Fruit fly (Drosophila melanogaster) whole organism, embryonic: ENCODE data around the gene CG6654.
A peak's percentile ranks its signal among the peaks of the same experiment; 100 is the strongest.

Source experiments
- Ada2b ChIP-seq: fragments of 200-800 bp; sonication (Bioruptor generic); IDR thresholded peaks from 2 replicates; pipeline ENCODE4 v1.3.6; 2022; ENCODE audit warnings: missing biosample characterization, missing genetic modification characterization
- Atf-2 ChIP-seq: fragments of 200-800 bp; sonication (Bioruptor generic); optimal IDR thresholded peaks from 2 replicates; lab custom pipeline; 2016; ENCODE audit warnings: missing biosample characterization, missing genetic modification characterization
- CG10209 ChIP-seq: fragments of 200-800 bp; sonication (Bioruptor generic); optimal IDR thresholded peaks from 3 replicates; lab custom pipeline; 2017; ENCODE audit warnings: missing biosample characterization, mild to moderate bottlenecking, missing genetic modification characterization, missing genetic modification reagents
- CG10543 ChIP-seq: fragments of 200-800 bp; sonication (Bioruptor generic); optimal IDR thresholded peaks from 3 replicates; lab custom pipeline; 2017; ENCODE audit warnings: missing biosample characterization, mild to moderate bottlenecking, missing genetic modification characterization, moderate library complexity
- CG11723 ChIP-seq: fragments of 200-800 bp; sonication (Bioruptor generic); optimal IDR thresholded peaks from 2 replicates; lab custom pipeline; 2017; ENCODE audit warnings: missing biosample characterization, mild to moderate bottlenecking, missing genetic modification characterization
- CG12104 ChIP-seq: fragments of 200-800 bp; sonication (Bioruptor generic); optimal IDR thresholded peaks from 3 replicates; lab custom pipeline; 2016; ENCODE audit warnings: missing biosample characterization, missing genetic modification characterization
- CG12155 ChIP-seq: fragments of 200-800 bp; sonication (Bioruptor generic); optimal IDR thresholded peaks from 3 replicates; lab custom pipeline; 2016; ENCODE audit warnings: missing biosample characterization, missing genetic modification characterization
- CG12219 ChIP-seq: fragments of 200-800 bp; sonication (Bioruptor generic); optimal IDR thresholded peaks from 3 replicates; lab custom pipeline; 2018; ENCODE audit warnings: missing biosample characterization, mild to moderate bottlenecking, missing genetic modification characterization
- CG12299 ChIP-seq: fragments of 200-800 bp; sonication (Bioruptor generic); optimal IDR thresholded peaks from 2 replicates; lab custom pipeline; 2018; ENCODE audit warnings: missing biosample characterization, mild to moderate bottlenecking, missing genetic modification characterization
- CG12744 ChIP-seq: fragments of 200-800 bp; sonication (Bioruptor generic); optimal IDR thresholded peaks from 2 replicates; lab custom pipeline; 2016; ENCODE audit warnings: missing biosample characterization, missing genetic modification characterization
- CG12769 ChIP-seq: fragments of 200-800 bp; sonication (Bioruptor generic); optimal IDR thresholded peaks from 2 replicates; lab custom pipeline; 2019; ENCODE audit warnings: missing biosample characterization, mild to moderate bottlenecking, missing genetic modification characterization, moderate library complexity
- CG13123 ChIP-seq: fragments of 200-800 bp; sonication (Bioruptor generic); optimal IDR thresholded peaks from 2 replicates; lab custom pipeline; 2016; ENCODE audit warnings: missing biosample characterization, missing genetic modification characterization
- CG13624 ChIP-seq: fragments of 200-800 bp; sonication (Bioruptor generic); optimal IDR thresholded peaks from 2 replicates; lab custom pipeline; 2016; ENCODE audit warnings: missing biosample characterization, missing genetic modification characterization
- CG14014 ChIP-seq: fragments of 200-800 bp; sonication (Bioruptor generic); IDR thresholded peaks from 2 replicates; pipeline ENCODE4 v1.3.6; 2022; ENCODE audit warnings: missing biosample characterization, missing genetic modification characterization
- CG2199 ChIP-seq: fragments of 200-800 bp; sonication (Bioruptor generic); IDR thresholded peaks from 3 replicates; pipeline ENCODE4 v1.3.6; 2022; ENCODE audit warnings: missing biosample characterization, missing genetic modification characterization
- CG31365 ChIP-seq: fragments of 200-800 bp; sonication (Bioruptor generic); optimal IDR thresholded peaks from 2 replicates; lab custom pipeline; 2018; ENCODE audit warnings: missing biosample characterization, mild to moderate bottlenecking, missing genetic modification characterization
- CG4360 ChIP-seq: fragments of 200-800 bp; sonication (Bioruptor generic); IDR thresholded peaks from 2 replicates; pipeline ENCODE4 v1.3.6; 2022; ENCODE audit warnings: missing biosample characterization, missing genetic modification characterization
- CG4730 ChIP-seq: fragments of 200-800 bp; sonication (Bioruptor generic); IDR thresholded peaks from 2 replicates; pipeline ENCODE4 v1.3.6; 2022; ENCODE audit warnings: missing biosample characterization, missing genetic modification characterization
- CG4854 ChIP-seq: fragments of 200-800 bp; sonication (Bioruptor generic); optimal IDR thresholded peaks from 2 replicates; lab custom pipeline; 2016; ENCODE audit warnings: missing biosample characterization, missing genetic modification characterization, inconsistent platforms
- CG6689 ChIP-seq: fragments of 200-800 bp; sonication (Bioruptor generic); IDR thresholded peaks from 2 replicates; pipeline ENCODE4 v1.3.6; 2022; ENCODE audit warnings: missing biosample characterization, missing genetic modification characterization
- CG7556 ChIP-seq: fragments of 200-800 bp; sonication (Bioruptor generic); optimal IDR thresholded peaks from 2 replicates; lab custom pipeline; 2017; ENCODE audit warnings: missing biosample characterization, mild to moderate bottlenecking, missing genetic modification characterization
- CG7963 ChIP-seq: fragments of 200-800 bp; sonication (Bioruptor generic); IDR thresholded peaks from 3 replicates; pipeline ENCODE4 v1.3.6; 2022; ENCODE audit warnings: missing biosample characterization, missing genetic modification characterization; ENCODE audit not compliant: partially characterized antibody
- CG8478 ChIP-seq: fragments of >200 bp; optimal IDR thresholded peaks from 2 replicates; lab custom pipeline; 2018
- Doc2 ChIP-seq: fragments of 200-800 bp; sonication (Bioruptor generic); IDR thresholded peaks from 2 replicates; pipeline ENCODE4 v1.3.6; 2022; ENCODE audit warnings: missing biosample characterization, missing genetic modification characterization
- Fer2 ChIP-seq: fragments of 200-800 bp; sonication (Bioruptor generic); optimal IDR thresholded peaks from 2 replicates; lab custom pipeline; 2018; ENCODE audit warnings: missing biosample characterization, mild to moderate bottlenecking, missing genetic modification characterization, moderate library complexity
- HLH3B ChIP-seq: fragments of 200-800 bp; sonication (Bioruptor generic); IDR thresholded peaks from 2 replicates; pipeline ENCODE4 v1.3.6; 2022; ENCODE audit warnings: missing biosample characterization, missing genetic modification characterization
- Hey ChIP-seq: fragments of 200-800 bp; sonication (Bioruptor generic); optimal IDR thresholded peaks from 3 replicates; lab custom pipeline; 2018; ENCODE audit warnings: missing biosample characterization, mild to moderate bottlenecking, missing genetic modification characterization
- Lpt ChIP-seq: fragments of >200 bp; optimal IDR thresholded peaks from 2 replicates; lab custom pipeline; 2018; ENCODE audit warnings: missing biosample characterization, missing genetic modification characterization
- MESR4 ChIP-seq: fragments of 200-800 bp; sonication (Bioruptor generic); optimal IDR thresholded peaks from 2 replicates; lab custom pipeline; 2018; ENCODE audit warnings: missing biosample characterization, mild to moderate bottlenecking, missing genetic modification characterization, moderate library complexity
- Oli ChIP-seq: fragments of 200-800 bp; sonication (Bioruptor generic); optimal IDR thresholded peaks from 2 replicates; lab custom pipeline; 2018; ENCODE audit warnings: missing biosample characterization, mild to moderate bottlenecking, missing genetic modification characterization, moderate library complexity
- Ravus ChIP-seq: fragments of 200-800 bp; sonication (Bioruptor generic); IDR thresholded peaks from 2 replicates; pipeline ENCODE4 v1.3.6; 2022; ENCODE audit warnings: missing biosample characterization, missing genetic modification characterization
- Sry-δ ChIP-seq: fragments of 200-800 bp; sonication (Bioruptor generic); optimal IDR thresholded peaks from 2 replicates; lab custom pipeline; 2016; ENCODE audit warnings: missing biosample characterization, missing genetic modification characterization
- aop ChIP-seq: fragments of 200-800 bp; sonication (Bioruptor generic); IDR thresholded peaks from 2 replicates; pipeline ENCODE4 v1.3.6; 2022; ENCODE audit warnings: missing biosample characterization, missing genetic modification characterization
- ash1 ChIP-seq: fragments of 200-800 bp; sonication (Bioruptor generic); optimal IDR thresholded peaks from 2 replicates; lab custom pipeline; 2018; ENCODE audit warnings: missing biosample characterization, mild to moderate bottlenecking, missing genetic modification characterization
- btn ChIP-seq: fragments of 200-800 bp; sonication (Bioruptor generic); optimal IDR thresholded peaks from 2 replicates; lab custom pipeline; 2016; ENCODE audit warnings: missing biosample characterization, missing genetic modification characterization
- dati ChIP-seq: fragments of 200-800 bp; sonication (Bioruptor generic); IDR thresholded peaks from 2 replicates; pipeline ENCODE4 v1.3.6; 2022; ENCODE audit warnings: missing biosample characterization, missing genetic modification characterization
- ems ChIP-seq: fragments of 200-800 bp; sonication (Bioruptor generic); optimal IDR thresholded peaks from 3 replicates; lab custom pipeline; 2016; ENCODE audit warnings: missing biosample characterization, missing genetic modification characterization
- fd3F ChIP-seq: fragments of 200-800 bp; sonication (Bioruptor generic); optimal IDR thresholded peaks from 2 replicates; lab custom pipeline; 2018; ENCODE audit warnings: missing biosample characterization, mild to moderate bottlenecking, missing genetic modification characterization, moderate library complexity
- jing ChIP-seq: fragments of 200-800 bp; sonication (Bioruptor generic); optimal IDR thresholded peaks from 2 replicates; lab custom pipeline; 2018; ENCODE audit warnings: missing biosample characterization, mild to moderate bottlenecking, missing genetic modification characterization
- ken ChIP-seq: fragments of 200-800 bp; sonication (Bioruptor generic); IDR thresholded peaks from 3 replicates; pipeline ENCODE4 v1.3.6; 2022; ENCODE audit warnings: missing biosample characterization, missing genetic modification characterization
- lola ChIP-seq, 3 experiments: fragments of >200 bp in 2 of 3; fragments of 200-800 bp in 1 of 3; sonication (Bioruptor generic) in 1 of 3; optimal IDR thresholded peaks; 2 replicates each; lab custom pipeline; 2017 to 2019; ENCODE audit warnings: missing biosample characterization in 3 of 3, missing genetic modification characterization in 3 of 3, mild to moderate bottlenecking in 1 of 3, moderate library complexity in 1 of 3
- nerfin-1 ChIP-seq: fragments of 200-800 bp; sonication (Bioruptor generic); optimal IDR thresholded peaks from 3 replicates; lab custom pipeline; 2019; ENCODE audit warnings: missing biosample characterization, mild to moderate bottlenecking, missing genetic modification characterization, moderate library complexity
- pros ChIP-seq: fragments of 200-800 bp; sonication (Bioruptor generic); optimal IDR thresholded peaks from 3 replicates; lab custom pipeline; 2019; ENCODE audit warnings: missing biosample characterization, mild to moderate bottlenecking, missing genetic modification characterization, moderate library complexity
- ranshi ChIP-seq: fragments of 200-800 bp; sonication (Bioruptor generic); IDR thresholded peaks from 2 replicates; pipeline ENCODE4 v1.3.6; 2022; ENCODE audit warnings: missing biosample characterization, missing genetic modification characterization
- sima ChIP-seq: fragments of 200-800 bp; sonication (Bioruptor generic); optimal IDR thresholded peaks from 2 replicates; lab custom pipeline; 2016; ENCODE audit warnings: missing biosample characterization, missing genetic modification characterization
- stc ChIP-seq: fragments of 200-800 bp; sonication (Bioruptor generic); IDR thresholded peaks from 2 replicates; pipeline ENCODE4 v1.3.6; 2022; ENCODE audit warnings: missing biosample characterization, missing genetic modification characterization
- tin ChIP-seq: fragments of 200-800 bp; sonication (Bioruptor generic); optimal IDR thresholded peaks from 3 replicates; lab custom pipeline; 2016; ENCODE audit warnings: missing biosample characterization, missing genetic modification characterization
- ttk ChIP-seq: fragments of 200-800 bp; sonication (Bioruptor generic); IDR thresholded peaks from 2 replicates; pipeline ENCODE4 v2.1.2; 2022; ENCODE audit warnings: missing biosample characterization, missing genetic modification characterization
- unc-4 ChIP-seq: fragments of 200-800 bp; sonication (Bioruptor generic); IDR thresholded peaks from 2 replicates; pipeline ENCODE4 v1.3.6; 2022; ENCODE audit warnings: missing biosample characterization, missing genetic modification characterization; ENCODE audit not compliant: partially characterized antibody
- unpg ChIP-seq: fragments of 200-800 bp; sonication (Bioruptor generic); optimal IDR thresholded peaks from 3 replicates; lab custom pipeline; 2018; ENCODE audit warnings: missing biosample characterization, mild to moderate bottlenecking, missing genetic modification characterization, moderate library complexity
- z ChIP-seq: fragments of 200-800 bp; sonication (Bioruptor generic); IDR thresholded peaks from 3 replicates; pipeline ENCODE4 v1.3.6; 2022; ENCODE audit warnings: missing biosample characterization, missing genetic modification characterization
- zen2 ChIP-seq: fragments of 200-800 bp; sonication (Bioruptor generic); IDR thresholded peaks from 3 replicates; pipeline ENCODE4 v1.3.6; 2022; ENCODE audit warnings: missing biosample characterization, missing genetic modification characterization; ENCODE audit not compliant: partially characterized antibody

The CG6654 gene

dm6 chr3R:15206273-15206672 lies 7.2 kb downstream of the CG6654 start, which contains the start of gene Spn88Ea (continued):
- TF ChIP-seq CG6689 (GFP tag; lab: Robert Waterston, UW) (0 out of 2 replicates have a peak, but pooled peaks have one; percentile 5), aop (GFP tag; lab: Robert Waterston, UW) (no peak), pros (GFP tag; lab: Kevin White, UChicago) (no peak), z (no peak), zen2 (GFP tag; lab: Robert Waterston, UW) (no peak), Ada2b (GFP tag; lab: Robert Waterston, UW) (no peak), sima (no peak), CG12104 (GFP tag; lab: Kevin White, UChicago) (no peak), lola (GFP tag; optimal IDR thresholded peaks at IDR 0.05; lab: Kevin White, UChicago) (no peak), CG13624 (GFP tag; lab: Kevin White, UChicago) (no peak), Sry-δ (GFP tag; lab: Kevin White, UChicago) (peak; percentile 28), CG4360 (GFP tag; lab: Robert Waterston, UW) (no peak), CG12769 (no peak), ttk (GFP tag; lab: Robert Waterston, UW) (no peak), tin (GFP tag; lab: Kevin White, UChicago) (no peak), CG11723 (no peak), CG12299 (no peak), CG31365 (no peak), CG10543 (GFP tag; lab: Kevin White, UChicago) (no peak), Fer2 (no peak), ems (GFP tag; lab: Kevin White, UChicago) (no peak), ash1 (GFP tag; lab: Kevin White, UChicago) (no peak), CG12744 (GFP tag; lab: Kevin White, UChicago) (no peak), MESR4 (GFP tag; lab: Kevin White, UChicago) (peak; percentile 18), CG7963 (GFP tag; lab: Robert Waterston, UW) (0 out of 3 replicates have a peak, but pooled peaks have one; percentile 47), unpg (GFP tag; lab: Kevin White, UChicago) (no peak), Hey (tag; lab: Kevin White, UChicago) (no peak), CG12155 (no peak), Ravus (no peak), Doc2 (no peak), CG14014 (GFP tag; lab: Robert Waterston, UW) (0 out of 2 replicates have a peak, but pooled peaks have one; percentile 22), CG10209 (no peak), jing (GFP tag; lab: Kevin White, UChicago) (no peak), Atf-2 (no peak), unc-4 (GFP tag; lab: Robert Waterston, UW) (peak; percentile 39; the same call in 1 of the 2 replicates), CG13123 (GFP tag; lab: Kevin White, UChicago) (no peak), ranshi (no peak), Oli (tag; lab: Kevin White, UChicago) (no peak), CG12219 (GFP tag; lab: Kevin White, UChicago) (no peak), HLH3B (no peak), dati (no peak), CG8478 (lab: Kevin White, UChicago) (no peak), stc (no peak), fd3F (no peak), CG4730 (GFP tag; lab: Robert Waterston, UW) (no peak), CG2199 (GFP tag; lab: Robert Waterston, UW) (no peak), ken (GFP tag; lab: Robert Waterston, UW) (no peak), CG4854 (GFP tag; lab: Kevin White, UChicago) (no peak), Lpt (no peak), CG7556 (GFP tag; lab: Kevin White, UChicago) (no peak), btn (GFP tag; lab: Kevin White, UChicago) (no peak), nerfin-1 (tag; lab: Kevin White, UChicago) (no peak)
